Worm (Caenorhabditis elegans): ENCODE measurements around the gene nlp-49.
A peak's percentile ranks its signal among the peaks of the same experiment; 100 is the strongest.

Gene nlp-49

ce11 chrX:5901499-5901898, 3.0 kb upstream of the nlp-49 start:
- no peak for TF ChIP-seq F57C9.4 (tag; optimal IDR thresholded peaks at IDR 0.05)
- no peak for TF ChIP-seq sea-2 (GFP tag; IDR thresholded peaks at IDR 0.05)
- no peak for TF ChIP-seq xnd-1 (tag; optimal IDR thresholded peaks at IDR 0.05)
- TF ChIP-seq snpc-3.4 (tag; optimal IDR thresholded peaks at IDR 0.05) = no peak
- TF ChIP-seq mxl-1 (tag; optimal IDR thresholded peaks at IDR 0.05) = no peak
- no peak for TF ChIP-seq bed-2 (GFP tag; IDR thresholded peaks at IDR 0.05)
- TF ChIP-seq hlh-26 (GFP tag; conservative IDR thresholded peaks at IDR 0.05) = no peak
- TF ChIP-seq nfyb-1 (GFP tag; IDR thresholded peaks at IDR 0.05) = no peak
- no peak for TF ChIP-seq somi-1 (GFP tag; optimal IDR thresholded peaks at IDR 0.05)
- no peak for TF ChIP-seq pbrm-1 (GFP tag; IDR thresholded peaks at IDR 0.05)
- no peak for TF ChIP-seq cebp-2 (GFP tag; IDR thresholded peaks at IDR 0.05)
- TF ChIP-seq hmg-1.2 (GFP tag; IDR thresholded peaks at IDR 0.05) = no peak
- no peak for TF ChIP-seq cebp-1 (GFP tag; IDR thresholded peaks at IDR 0.05)
- TF ChIP-seq cebp-1 (tag; optimal IDR thresholded peaks at IDR 0.05) = no peak
- TF ChIP-seq B0336.3 (GFP tag; IDR thresholded peaks at IDR 0.05) = no peak
- no peak for TF ChIP-seq snpc-1.3 (tag; optimal IDR thresholded peaks at IDR 0.05; ENCODE audit: insufficient read depth)
- no peak for TF ChIP-seq C17E4.6 (GFP tag; IDR thresholded peaks at IDR 0.05)

- TF ChIP-seq ets-4 (GFP tag; optimal IDR thresholded peaks at IDR 0.05) = no peak
- TF ChIP-seq cebp-1 (GFP tag; IDR thresholded peaks at IDR 0.05) = no peak
- no peak for TF ChIP-seq cebp-1 (tag; optimal IDR thresholded peaks at IDR 0.05)
- no peak for TF ChIP-seq die-1 (tag; optimal IDR thresholded peaks at IDR 0.05)
- no peak for TF ChIP-seq F49E8.2 (tag; optimal IDR thresholded peaks at IDR 0.05; ENCODE audit: insufficient read depth)
- no peak for TF ChIP-seq ceh-100 (GFP tag; IDR thresholded peaks at IDR 0.05)
- no peak for TF ChIP-seq hmg-20 (GFP tag; IDR thresholded peaks at IDR 0.05)
- TF ChIP-seq cebp-2 (GFP tag; IDR thresholded peaks at IDR 0.05) = no peak
- no peak for TF ChIP-seq nhr-27 (tag; optimal IDR thresholded peaks at IDR 0.05)
- TF ChIP-seq snpc-1.1 (tag; optimal IDR thresholded peaks at IDR 0.05; ENCODE audit: insufficient read depth) = no peak
- TF ChIP-seq let-526 (GFP tag; IDR thresholded peaks at IDR 0.05) = no peak
- TF ChIP-seq aptf-3 (GFP tag; IDR thresholded peaks at IDR 0.05) = no peak
- TF ChIP-seq ceh-79 (tag; optimal IDR thresholded peaks at IDR 0.05) = no peak
- no peak for TF ChIP-seq F22D6.2 (tag; optimal IDR thresholded peaks at IDR 0.05)
- no peak for TF ChIP-seq attf-3 (GFP tag; conservative IDR thresholded peaks at IDR 0.05)
- TF ChIP-seq ceh-27 (GFP tag; optimal IDR thresholded peaks at IDR 0.05) = no peak
- no peak for TF ChIP-seq nhr-80 (tag; optimal IDR thresholded peaks at IDR 0.05)
- no peak for TF ChIP-seq ekl-4 (GFP tag; IDR thresholded peaks at IDR 0.05)
- TF ChIP-seq ztf-22 (GFP tag; optimal IDR thresholded peaks at IDR 0.05) = no peak
- no peak for TF ChIP-seq hsf-1 (GFP tag; IDR thresholded peaks at IDR 0.05)
- TF ChIP-seq tbp1 (GFP tag; optimal IDR thresholded peaks at IDR 0.05) = no peak
These were observed 557 bp upstream of the nlp-49 start for ce11 chrX:5903896-5904295.

- TF ChIP-seq ztf-26 (tag; optimal IDR thresholded peaks at IDR 0.05) (no peak), mes-4 (tag; optimal IDR thresholded peaks at IDR 0.05) (no peak), zfh-2 (GFP tag; conservative IDR thresholded peaks at IDR 0.05) (peak; percentile 53; the same call in 1 of the 2 replicates), xnd-1 (tag; optimal IDR thresholded peaks at IDR 0.05) (no peak)
These were observed 1.3 kb downstream of the nlp-49 start for ce11 chrX:5905764-5906163.
